Worm (Caenorhabditis elegans) whole organism, late embryonic: ENCODE data around the gene str-233.

Source experiments
- C08G9.2 ChIP-seq: sonication (generic microtip); optimal IDR thresholded peaks from 2 replicates; lab custom pipeline; 2016; ENCODE audit warnings: mild to moderate bottlenecking, missing genetic modification characterization, moderate library complexity, missing compliant biosample characterization
- K09A11.1 ChIP-seq: sonication (generic microtip); optimal IDR thresholded peaks from 2 replicates; lab custom pipeline; 2017; ENCODE audit warnings: antibody characterized with exemption, mild to moderate bottlenecking, missing genetic modification characterization, missing compliant biosample characterization; ENCODE audit not compliant: insufficient read depth
- T23F11.4 ChIP-seq: fragments of 200-800 bp; sonication (Bioruptor generic); optimal IDR thresholded peaks from 2 replicates; lab custom pipeline; 2018; ENCODE audit warnings: mild to moderate bottlenecking, missing genetic modification characterization, missing compliant biosample characterization
- Y22D7AL.16 ChIP-seq: sonication (generic microtip); optimal IDR thresholded peaks from 2 replicates; lab custom pipeline; 2016; ENCODE audit warnings: missing genetic modification characterization, missing compliant biosample characterization
- ahr-1 ChIP-seq: sonication (generic microtip); optimal IDR thresholded peaks from 2 replicates; lab custom pipeline; 2016; ENCODE audit warnings: missing genetic modification characterization, missing compliant biosample characterization
- ama-1 ChIP-seq: fragments of 150-350 bp; optimal IDR thresholded peaks from 2 replicates; lab custom pipeline; 2014
- ceh-14 ChIP-seq: sonication (generic microtip); optimal IDR thresholded peaks from 2 replicates; lab custom pipeline; 2016; ENCODE audit warnings: missing genotype, missing genetic modification characterization, missing compliant biosample characterization
- ceh-18 ChIP-seq: sonication (generic microtip); optimal IDR thresholded peaks from 2 replicates; lab custom pipeline; 2016; ENCODE audit warnings: missing genetic modification characterization, missing compliant biosample characterization
- ceh-24 ChIP-seq: sonication (generic microtip); optimal IDR thresholded peaks from 2 replicates; lab custom pipeline; 2016; ENCODE audit warnings: mild to moderate bottlenecking, missing genetic modification characterization, missing compliant biosample characterization
- ceh-31 ChIP-seq: sonication (generic microtip); optimal IDR thresholded peaks from 2 replicates; lab custom pipeline; 2016; ENCODE audit warnings: missing genetic modification characterization, missing compliant biosample characterization
- ceh-45 ChIP-seq: fragments of 200-800 bp; sonication (Bioruptor generic); IDR thresholded peaks from 2 replicates; pipeline ENCODE4 v1.3.6; 2022; ENCODE audit warnings: missing genetic modification reagents, missing genetic modification characterization, missing compliant biosample characterization
- ceh-9 ChIP-seq: sonication (generic microtip); optimal IDR thresholded peaks from 2 replicates; lab custom pipeline; 2016; ENCODE audit warnings: mild to moderate bottlenecking, missing genetic modification characterization, inconsistent platforms, missing compliant biosample characterization
- che-1 ChIP-seq: sonication (generic microtip); optimal IDR thresholded peaks from 2 replicates; lab custom pipeline; 2016; ENCODE audit warnings: mild to moderate bottlenecking, missing genetic modification characterization, missing compliant biosample characterization
- elt-2 ChIP-seq: sonication (generic microtip); optimal IDR thresholded peaks from 2 replicates; lab custom pipeline; 2016; ENCODE audit warnings: missing genetic modification reagents, missing genetic modification characterization, missing compliant biosample characterization
- elt-4 ChIP-seq: sonication (generic microtip); optimal IDR thresholded peaks from 2 replicates; lab custom pipeline; 2016; ENCODE audit warnings: missing genetic modification characterization, missing compliant biosample characterization
- eyg-1 ChIP-seq: sonication (generic microtip); optimal IDR thresholded peaks from 2 replicates; lab custom pipeline; 2016; ENCODE audit warnings: missing genotype, missing genetic modification characterization, missing compliant biosample characterization
- gmeb-2 ChIP-seq: sonication (generic microtip); optimal IDR thresholded peaks from 2 replicates; lab custom pipeline; 2016; ENCODE audit warnings: missing genetic modification characterization, inconsistent platforms, missing compliant biosample characterization
- hlh-8 ChIP-seq: sonication (generic microtip); optimal IDR thresholded peaks from 2 replicates; lab custom pipeline; 2016; ENCODE audit warnings: missing genotype, missing genetic modification characterization, missing compliant biosample characterization
- lin-11 ChIP-seq: fragments of 200-800 bp; sonication (Bioruptor generic); optimal IDR thresholded peaks from 2 replicates; lab custom pipeline; 2018; ENCODE audit warnings: mild to moderate bottlenecking, missing genetic modification characterization, missing compliant biosample characterization
- madf-2 ChIP-seq: sonication (generic microtip); optimal IDR thresholded peaks from 2 replicates; lab custom pipeline; 2017; ENCODE audit warnings: missing genetic modification characterization, missing compliant biosample characterization
- nhr-232 ChIP-seq: sonication (generic microtip); optimal IDR thresholded peaks from 2 replicates; lab custom pipeline; 2016; ENCODE audit warnings: missing genetic modification characterization, missing compliant biosample characterization
- npax-4 ChIP-seq: sonication (generic microtip); optimal IDR thresholded peaks from 2 replicates; lab custom pipeline; 2016; ENCODE audit warnings: missing genetic modification characterization, missing compliant biosample characterization
- odd-2 ChIP-seq: sonication (generic microtip); optimal IDR thresholded peaks from 2 replicates; lab custom pipeline; 2017; ENCODE audit warnings: antibody characterized with exemption, mild to moderate bottlenecking, missing genetic modification characterization, missing compliant biosample characterization
- pag-3 ChIP-seq: sonication (generic microtip); optimal IDR thresholded peaks from 2 replicates; lab custom pipeline; 2016; ENCODE audit warnings: missing compliant biosample characterization, missing genetic modification characterization, borderline replicate concordance
- pat-9 ChIP-seq: fragments of 200-800 bp; sonication (Bioruptor generic); optimal IDR thresholded peaks from 2 replicates; lab custom pipeline; 2018; ENCODE audit warnings: mild to moderate bottlenecking, missing genetic modification characterization, moderate library complexity, missing compliant biosample characterization
- pax-1 ChIP-seq: fragments of 150-350 bp; optimal IDR thresholded peaks from 2 replicates; lab custom pipeline; 2014; ENCODE audit warnings: missing biosample characterization, missing genetic modification characterization
- pha-2 ChIP-seq: sonication (generic microtip); optimal IDR thresholded peaks from 2 replicates; lab custom pipeline; 2017; ENCODE audit warnings: mild to moderate bottlenecking, missing genetic modification characterization, missing compliant biosample characterization
- pha-4 ChIP-seq: fragments of 150-350 bp; optimal IDR thresholded peaks from 2 replicates; lab custom pipeline; 2018; ENCODE audit warnings: missing biosample characterization, missing genetic modification reagents, missing genetic modification characterization
- pqm-1 ChIP-seq: sonication (generic microtip); optimal IDR thresholded peaks from 2 replicates; lab custom pipeline; 2016; ENCODE audit warnings: missing genetic modification characterization, missing compliant biosample characterization
- pros-1 ChIP-seq: fragments of 150-350 bp; optimal IDR thresholded peaks from 2 replicates; lab custom pipeline; 2014; ENCODE audit warnings: missing biosample characterization, missing genetic modification reagents, missing genetic modification characterization
- ref-2 ChIP-seq: sonication (generic microtip); optimal IDR thresholded peaks from 2 replicates; lab custom pipeline; 2016; ENCODE audit warnings: missing genetic modification characterization, missing compliant biosample characterization
- rnt-1 ChIP-seq: sonication (generic microtip); optimal IDR thresholded peaks from 2 replicates; lab custom pipeline; 2016; ENCODE audit warnings: missing genetic modification characterization, missing compliant biosample characterization
- sox-2 ChIP-seq: fragments of 200-800 bp; sonication (Bioruptor generic); IDR thresholded peaks from 2 replicates; pipeline ENCODE4 v1.3.6; 2022; ENCODE audit warnings: missing genetic modification reagents, missing genetic modification characterization, missing compliant biosample characterization
- sox-4 ChIP-seq: sonication (generic microtip); optimal IDR thresholded peaks from 2 replicates; lab custom pipeline; 2017; ENCODE audit warnings: mild to moderate bottlenecking, missing genetic modification characterization, inconsistent platforms, missing compliant biosample characterization
- syd-9 ChIP-seq: sonication (generic microtip); optimal IDR thresholded peaks from 2 replicates; lab custom pipeline; 2016; ENCODE audit warnings: mild to moderate bottlenecking, missing genetic modification characterization, moderate library complexity, missing compliant biosample characterization
- tbx-7 ChIP-seq: sonication (generic microtip); optimal IDR thresholded peaks from 2 replicates; lab custom pipeline; 2016; ENCODE audit warnings: missing genotype, missing genetic modification characterization, missing compliant biosample characterization
- unc-3 ChIP-seq, 2 experiments: fragments of 200-800 bp in 1 of 2; sonication (Bioruptor generic) in 1 of 2; sonication (generic microtip) in 1 of 2; conservative IDR thresholded peaks in 1 of 2; optimal IDR thresholded peaks in 1 of 2; 2 replicates each; pipeline versions ENCODE4 v1.3.6 to Lab custom; 2016 to 2022; ENCODE audit warnings: missing compliant biosample characterization in 2 of 2, missing genetic modification characterization in 2 of 2, missing genetic modification reagents in 1 of 2
- unc-55 ChIP-seq: sonication (generic microtip); optimal IDR thresholded peaks from 2 replicates; lab custom pipeline; 2017; ENCODE audit warnings: missing biosample characterization, missing genetic modification reagents, missing genetic modification characterization

str-233 gene

DNA sequence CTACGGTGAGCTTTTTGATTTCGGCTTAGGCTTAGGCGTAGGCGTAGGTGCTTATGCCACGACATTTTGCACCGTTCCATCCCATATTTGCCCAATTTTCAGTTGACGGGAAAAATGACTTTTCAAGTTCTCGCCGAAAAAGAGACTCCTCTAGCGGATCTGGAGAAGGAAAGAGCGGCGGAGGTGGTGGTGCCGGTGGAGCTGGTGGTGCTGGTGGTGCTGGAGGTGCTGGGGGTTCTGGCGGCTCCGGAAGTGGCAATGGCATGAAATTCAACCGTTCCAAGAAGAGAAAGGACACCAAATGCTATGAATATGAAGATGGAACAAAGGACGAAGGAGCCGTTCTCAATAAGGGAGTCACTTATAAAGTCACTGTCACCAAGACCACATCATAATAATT, 37.6 kb upstream of the str-233 start:
- TF ChIP-seq T23F11.4 (GFP tag; lab: Kevin White, UChicago), result no peak
- no peak for TF ChIP-seq npax-4 (tag; lab: Kevin White, UChicago)
- TF ChIP-seq elt-4 (tag; lab: Kevin White, UChicago), result no peak
- TF ChIP-seq ceh-24 (tag; lab: Kevin White, UChicago), result no peak
- TF ChIP-seq madf-2 (tag; lab: Kevin White, UChicago), result no peak
- TF ChIP-seq che-1 (tag; lab: Kevin White, UChicago), result no peak
- no peak for TF ChIP-seq unc-55 (GFP tag; lab: Kevin White, UChicago)
- TF ChIP-seq tbx-7 (tag; lab: Kevin White, UChicago), result no peak
- no peak for TF ChIP-seq sox-2 (GFP tag; lab: Robert Waterston, UW)
- TF ChIP-seq gmeb-2 (tag; lab: Kevin White, UChicago), result no peak
- no peak for TF ChIP-seq pros-1 (tag; lab: Kevin White, UChicago)
- TF ChIP-seq ahr-1, result no peak
- no peak for TF ChIP-seq K09A11.1 (tag; lab: Kevin White, UChicago)
- TF ChIP-seq hlh-8 (tag; lab: Kevin White, UChicago), result no peak
- TF ChIP-seq ceh-14, result no peak
- no peak for TF ChIP-seq pha-4
- no peak for TF ChIP-seq ceh-45 (GFP tag; lab: Robert Waterston, UW)
- TF ChIP-seq elt-2 (tag; lab: Kevin White, UChicago), result no peak
- no peak for TF ChIP-seq ceh-31 (tag; lab: Kevin White, UChicago)
- TF ChIP-seq, all 69 proteins: peak for 0

DNA sequence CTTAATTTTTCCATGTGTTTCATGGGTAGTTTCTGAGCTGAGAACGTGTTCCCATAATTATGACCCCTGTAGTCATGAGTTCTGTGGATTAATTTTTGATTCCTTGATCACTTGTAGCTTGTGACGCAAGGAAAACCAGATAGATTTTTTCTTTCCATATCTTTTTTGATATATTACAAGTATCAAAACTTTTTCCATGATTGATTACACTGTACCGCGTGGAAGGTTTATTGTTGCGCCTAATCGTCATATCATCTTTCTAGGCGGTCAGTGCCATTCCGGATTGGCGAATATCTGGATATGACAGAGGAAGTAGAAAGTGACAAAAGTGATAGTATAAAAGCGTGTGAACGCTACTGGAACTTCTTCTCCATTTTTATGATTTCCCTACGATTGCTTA, 37.1 kb upstream of the str-233 start, which contains the start of gene ZK285.2:
ZK285.2 (plus strand) TSS at position 301 of the 400 bp plus-strand sequence.
- TF ChIP-seq K09A11.1 (tag; lab: Kevin White, UChicago), result no peak
- TF ChIP-seq pag-3 (tag; lab: Kevin White, UChicago), result no peak

DNA sequence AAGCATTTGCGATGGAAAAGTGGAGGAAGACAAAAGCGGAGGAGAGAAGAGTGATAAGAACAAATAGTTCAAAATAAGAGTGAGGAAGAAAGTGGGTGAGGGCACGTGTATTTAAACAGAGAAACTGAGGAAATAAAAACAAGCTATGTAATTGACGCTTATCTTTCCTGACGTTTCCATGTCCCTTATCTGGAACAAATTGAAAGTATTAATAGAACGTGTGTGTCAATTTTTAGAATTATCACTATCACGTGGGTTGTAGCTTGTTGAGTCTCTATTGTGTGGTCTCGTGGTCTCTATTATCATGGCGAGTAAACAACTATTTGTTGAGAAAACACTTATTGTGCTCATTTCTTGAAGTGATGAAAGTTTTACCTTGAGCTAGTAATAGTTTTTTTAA, 36.4 kb upstream of the str-233 start, which contains the start of gene T10C6.15:
T10C6.15 (minus strand) TSS at position 104 of the 400 bp plus-strand sequence.
- TF ChIP-seq elt-2 (tag; lab: Kevin White, UChicago) (peak; percentile 75), pha-2 (tag; lab: Kevin White, UChicago) (no peak), eyg-1 (tag; lab: Kevin White, UChicago) (no peak), pqm-1 (tag; lab: Kevin White, UChicago) (peak; percentile 0), pax-1 (no peak), ref-2 (no peak), unc-3 (GFP tag; conservative IDR thresholded peaks at IDR 0.05; lab: Robert Waterston, UW) (no peak), unc-3 (tag; optimal IDR thresholded peaks at IDR 0.05; lab: Kevin White, UChicago) (no peak)

DNA sequence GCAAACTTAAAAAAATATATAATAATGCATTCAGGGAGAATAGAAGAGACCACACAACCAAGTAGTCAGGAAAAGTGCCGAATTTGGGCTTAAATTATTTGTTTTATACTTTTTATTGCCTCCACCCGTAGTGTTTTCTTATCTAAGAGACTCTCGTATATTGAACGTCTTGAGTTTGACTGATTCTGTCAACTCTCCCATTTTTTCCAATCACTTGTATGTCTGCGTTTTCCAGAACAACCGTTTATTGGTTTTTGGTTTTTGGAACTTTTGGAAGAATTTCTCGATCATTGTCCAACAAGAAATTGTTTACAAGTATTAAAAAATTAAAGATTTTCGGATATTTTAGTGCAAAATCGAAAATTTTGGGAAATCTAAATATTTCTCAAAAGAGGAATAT, 34.2 kb upstream of the str-233 start:
- TF ChIP-seq rnt-1, result no peak
- no peak for TF ChIP-seq ref-2
- TF ChIP-seq unc-55 (GFP tag; lab: Kevin White, UChicago), result no peak
- TF ChIP-seq ama-1 (lab: Kevin White, UChicago), result no peak
- no peak for TF ChIP-seq eyg-1 (tag; lab: Kevin White, UChicago)
- no peak for TF ChIP-seq lin-11
- TF ChIP-seq sox-4 (tag; lab: Kevin White, UChicago), result no peak
- no peak for TF ChIP-seq pat-9
- no peak for TF ChIP-seq hlh-8 (tag; lab: Kevin White, UChicago)
- TF ChIP-seq ceh-9, result no peak
- no peak for TF ChIP-seq elt-2 (tag; lab: Kevin White, UChicago)
- TF ChIP-seq syd-9 (tag; lab: Kevin White, UChicago), result no peak

DNA sequence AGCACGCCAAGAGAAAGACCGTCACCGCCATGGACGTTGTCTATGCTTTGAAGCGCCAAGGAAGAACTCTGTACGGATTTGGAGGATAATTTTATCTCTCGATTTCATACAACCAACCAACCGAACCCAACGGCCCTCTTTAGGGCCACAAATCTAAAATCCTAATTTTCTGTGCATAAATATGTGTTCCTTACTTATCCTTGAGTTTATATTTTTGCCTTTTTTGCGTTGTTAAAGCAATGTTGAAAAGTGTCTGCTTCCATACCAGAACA, 33.2 kb upstream of the str-233 start:
- TF ChIP-seq C08G9.2 (tag; lab: Kevin White, UChicago) (no peak), nhr-232 (tag; lab: Kevin White, UChicago) (no peak), syd-9 (tag; lab: Kevin White, UChicago) (no peak), Y22D7AL.16 (no peak), unc-55 (GFP tag; lab: Kevin White, UChicago) (no peak), odd-2 (tag; lab: Kevin White, UChicago) (no peak), ceh-18 (no peak), eyg-1 (tag; lab: Kevin White, UChicago) (no peak)
